Fruit fly (Drosophila melanogaster): ENCODE results near the gene primo-1.

The primo-1 gene

DNA sequence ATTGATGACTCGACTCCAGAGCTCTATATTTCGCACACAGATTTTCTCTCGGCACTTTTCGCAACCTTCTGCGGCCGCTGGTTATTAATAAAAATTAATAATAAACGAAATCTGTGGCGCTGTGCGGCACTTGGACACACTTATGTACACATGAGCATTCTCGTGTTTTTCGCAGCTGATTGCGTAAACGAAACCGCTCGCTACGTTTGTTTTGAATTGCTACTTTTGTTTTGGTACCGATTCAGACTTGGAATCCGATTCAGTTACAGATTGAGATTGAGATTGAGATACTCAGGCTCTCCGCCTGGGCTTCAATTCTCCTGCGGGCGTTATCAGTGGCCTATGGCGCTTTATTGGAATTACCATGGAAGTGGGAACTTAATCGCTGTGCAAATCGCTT lies 25.7 kb downstream of the primo-1 start:
- TF ChIP-seq CG14667 (GFP tag; IDR thresholded peaks at IDR 0.05) (no peak), chinmo (GFP tag; IDR thresholded peaks at IDR 0.05; ENCODE audit: partially characterized antibody) (0 out of 4 replicates have a peak, but pooled peaks have one; percentile 35), CoRest (tag; optimal IDR thresholded peaks at IDR 0.05) (no peak), cwo (GFP tag; optimal IDR thresholded peaks at IDR 0.05) (peak; percentile 43), CG13287 (GFP tag; IDR thresholded peaks at IDR 0.05; ENCODE audit: partially characterized antibody) (no peak), CG8359 (GFP tag; optimal IDR thresholded peaks at IDR 0.05; ENCODE audit: borderline replicate concordance) (no peak), CG2199 (GFP tag; IDR thresholded peaks at IDR 0.05) (0 out of 3 replicates have a peak, but pooled peaks have one; percentile 14), tll (GFP tag; optimal IDR thresholded peaks at IDR 0.05) (no peak), CG15269 (tag; optimal IDR thresholded peaks at IDR 0.05) (no peak), Pdp1 (GFP tag; optimal IDR thresholded peaks at IDR 0.05) (peak in 1 of 2 experiments; percentile 97), ap (GFP tag; IDR thresholded peaks at IDR 0.05) (no peak), Fer3 (tag; optimal IDR thresholded peaks at IDR 0.05) (no peak)

DNA sequence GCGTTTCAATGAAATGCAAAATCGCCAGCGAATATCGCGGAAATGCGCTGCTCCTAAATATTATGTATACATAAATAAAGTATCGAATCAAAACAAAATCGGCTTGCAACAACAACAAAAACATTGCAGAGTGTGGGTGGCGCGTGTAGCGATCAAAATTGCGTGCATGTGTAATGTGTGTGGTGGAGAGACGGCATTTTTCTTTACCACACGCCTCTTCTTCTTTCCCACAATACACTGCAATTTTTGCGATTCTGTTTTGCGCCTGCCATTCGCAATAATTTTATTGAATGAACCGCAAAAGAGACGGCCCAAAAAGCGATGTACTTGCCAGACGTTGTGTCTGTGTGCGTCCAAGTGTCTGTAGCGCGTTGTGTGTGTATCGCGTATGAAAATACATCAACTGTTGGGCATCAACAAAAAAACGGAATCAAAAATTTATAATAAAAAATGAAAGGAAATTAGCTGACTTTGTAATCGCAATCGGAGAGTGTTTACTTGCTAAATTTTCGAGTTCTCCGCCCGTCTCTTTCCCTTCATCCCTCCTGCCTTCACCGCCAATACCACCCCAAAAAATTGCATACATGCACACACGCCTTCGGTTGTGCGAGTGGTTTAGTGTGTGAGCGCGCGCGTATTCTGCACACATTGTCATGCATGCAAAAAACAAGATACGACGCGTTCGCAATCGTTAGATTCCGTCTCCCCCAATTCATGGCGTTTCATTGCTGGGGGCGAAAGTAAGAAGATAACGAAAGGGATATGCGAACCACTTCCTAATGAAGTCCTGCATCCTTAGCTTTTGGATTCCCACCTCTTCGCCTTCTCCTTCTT lies 26.8 kb downstream of the primo-1 start:
- TF ChIP-seq Dp (GFP tag; optimal IDR thresholded peaks at IDR 0.05) (no peak), CG31388 (GFP tag; optimal IDR thresholded peaks at IDR 0.05) (no peak), nerfin-1 (tag; optimal IDR thresholded peaks at IDR 0.05) (peak; percentile 92), Trl (optimal IDR thresholded peaks at IDR 0.05) (no peak), Trl (GFP tag; optimal IDR thresholded peaks at IDR 0.05) (no peak), ken (GFP tag; IDR thresholded peaks at IDR 0.05) (no peak), CG6683 (GFP tag; optimal IDR thresholded peaks at IDR 0.05) (no peak), Bgb (GFP tag; IDR thresholded peaks at IDR 0.05; ENCODE audit: partially characterized antibody) (no peak), gsb-n (tag; optimal IDR thresholded peaks at IDR 0.05) (no peak), zf30C (GFP tag; optimal IDR thresholded peaks at IDR 0.05) (peak; percentile 81), CG14667 (GFP tag; IDR thresholded peaks at IDR 0.05) (no peak), CG2129 (GFP tag; IDR thresholded peaks at IDR 0.05; ENCODE audit: partially characterized antibody) (no peak), hkb (optimal IDR thresholded peaks at IDR 0.05) (no peak), hkb (GFP tag; IDR thresholded peaks at IDR 0.05) (no peak), Gsc (GFP tag; IDR thresholded peaks at IDR 0.05) (no peak), CG3407 (GFP tag; optimal IDR thresholded peaks at IDR 0.05) (no peak), grn (GFP tag; optimal IDR thresholded peaks at IDR 0.05) (no peak), Rx (GFP tag; IDR thresholded peaks at IDR 0.05) (no peak), oc (tag; optimal IDR thresholded peaks at IDR 0.05) (no peak), corto (GFP tag; optimal IDR thresholded peaks at IDR 0.05) (peak; percentile 17), CG4360 (GFP tag; IDR thresholded peaks at IDR 0.05) (no peak), salm (tag; optimal IDR thresholded peaks at IDR 0.05) (no peak), CG12155 (GFP tag; optimal IDR thresholded peaks at IDR 0.05) (no peak), CG15011 (GFP tag; optimal IDR thresholded peaks at IDR 0.05) (no peak), Abd-B (GFP tag; optimal IDR thresholded peaks at IDR 0.05) (no peak), CG10543 (GFP tag; optimal IDR thresholded peaks at IDR 0.05) (no peak), Chrac-16 (GFP tag; optimal IDR thresholded peaks at IDR 0.05) (no peak), sens-2 (GFP tag; IDR thresholded peaks at IDR 0.05) (no peak), CG3065 (GFP tag; optimal IDR thresholded peaks at IDR 0.05) (no peak), CG7928 (GFP tag; optimal IDR thresholded peaks at IDR 0.05) (no peak), pan (optimal IDR thresholded peaks at IDR 0.05) (no peak), pan (GFP tag; optimal IDR thresholded peaks at IDR 0.05 in 1 of 2, IDR thresholded peaks at IDR 0.05 in 1 of 2) (no peak), sim (GFP tag; IDR thresholded peaks at IDR 0.05) (no peak), abd-A (tag; optimal IDR thresholded peaks at IDR 0.05) (no peak), cg (GFP tag; optimal IDR thresholded peaks at IDR 0.05) (peak; percentile 73), Med (GFP tag) (peak; percentile 54), dmrt99B (tag; optimal IDR thresholded peaks at IDR 0.05) (no peak)
